Fruit fly (Drosophila melanogaster): ENCODE data around the gene Srg1.

DNA sequence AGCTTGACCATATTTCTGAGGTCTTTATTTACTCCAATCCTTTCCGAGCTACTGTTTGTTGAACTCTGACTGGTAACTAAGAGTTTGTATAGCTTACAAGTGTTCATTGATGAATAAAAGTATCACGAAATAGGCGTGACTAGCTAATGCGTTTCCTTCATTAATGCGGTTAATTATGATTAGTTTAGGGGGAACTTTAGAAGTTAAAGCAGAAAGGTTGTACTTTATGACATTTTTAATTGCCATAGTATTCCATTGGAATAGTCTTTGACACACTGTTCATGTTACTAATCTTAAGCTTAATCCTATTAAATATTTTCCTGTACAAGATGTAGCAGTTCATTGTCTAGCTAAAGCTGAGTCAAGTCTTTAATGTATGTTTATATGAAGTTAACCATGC lies 4.8 kb downstream of the Srg1 start, which contains the start of gene ppk22:
- TF ChIP-seq CG8388 (GFP tag; optimal IDR thresholded peaks at IDR 0.05) (no peak), Side (GFP tag; optimal IDR thresholded peaks at IDR 0.05) (no peak), CG12219 (GFP tag; optimal IDR thresholded peaks at IDR 0.05) (no peak), Dad (GFP tag; optimal IDR thresholded peaks at IDR 0.05) (no peak), bigmax (GFP tag; optimal IDR thresholded peaks at IDR 0.05) (no peak), lmd (GFP tag; IDR thresholded peaks at IDR 0.05) (no peak), bowl (GFP tag; IDR thresholded peaks at IDR 0.05) (no peak), Fer1 (GFP tag; optimal IDR thresholded peaks at IDR 0.05) (no peak), CG15269 (tag; optimal IDR thresholded peaks at IDR 0.05) (no peak), CG12155 (GFP tag; optimal IDR thresholded peaks at IDR 0.05) (no peak), kah (GFP tag; optimal IDR thresholded peaks at IDR 0.05) (no peak), CoRest (tag; optimal IDR thresholded peaks at IDR 0.05) (no peak), Med (GFP tag) (no peak), Gsc (GFP tag; IDR thresholded peaks at IDR 0.05) (no peak)

Measured in whole organism, embryonic.